Fruit fly (Drosophila melanogaster) whole organism, embryonic: ENCODE data around the gene CSN3.
A peak's percentile ranks its signal among the peaks of the same experiment; 100 is the strongest.

ENCODE experiments used
- Adf1 ChIP-seq: fragments of 200-800 bp; sonication (Bioruptor generic); IDR thresholded peaks from 2 replicates; pipeline ENCODE4 v1.3.6; 2022; ENCODE audit warnings: missing biosample characterization, missing genetic modification characterization
- Asciz ChIP-seq: fragments of 200-800 bp; sonication (Bioruptor generic); optimal IDR thresholded peaks from 2 replicates; lab custom pipeline; 2017; ENCODE audit warnings: missing biosample characterization, mild to moderate bottlenecking, missing genetic modification characterization, missing genetic modification reagents
- CG11696 ChIP-seq: fragments of 200-800 bp; sonication (Bioruptor generic); IDR thresholded peaks from 2 replicates; pipeline ENCODE4 v1.3.6; 2022; ENCODE audit warnings: missing biosample characterization, missing genetic modification characterization
- CG14710 ChIP-seq: fragments of 200-800 bp; sonication (Bioruptor generic); optimal IDR thresholded peaks from 3 replicates; lab custom pipeline; 2019; ENCODE audit warnings: missing biosample characterization, mild to moderate bottlenecking, missing genetic modification characterization, moderate library complexity
- CG15601 ChIP-seq: fragments of 200-800 bp; sonication (Bioruptor generic); optimal IDR thresholded peaks from 3 replicates; lab custom pipeline; 2019; ENCODE audit warnings: missing biosample characterization, mild to moderate bottlenecking, missing genetic modification characterization, moderate library complexity
- CG16813 ChIP-seq: fragments of 200-800 bp; sonication (Bioruptor generic); IDR thresholded peaks from 3 replicates; pipeline ENCODE4 v1.3.6; 2022; ENCODE audit warnings: missing biosample characterization, missing genetic modification characterization; ENCODE audit not compliant: partially characterized antibody
- CG17568 ChIP-seq: fragments of 200-800 bp; sonication (Bioruptor generic); optimal IDR thresholded peaks from 2 replicates; lab custom pipeline; 2018; ENCODE audit warnings: missing biosample characterization, mild to moderate bottlenecking, missing genetic modification characterization, moderate library complexity
- CG18599 ChIP-seq: fragments of 200-800 bp; sonication (Bioruptor generic); optimal IDR thresholded peaks from 3 replicates; lab custom pipeline; 2017; ENCODE audit warnings: missing biosample characterization, missing genetic modification characterization, mild to moderate bottlenecking, moderate library complexity, missing genetic modification reagents
- CG2712 ChIP-seq: fragments of 200-800 bp; optimal IDR thresholded peaks from 3 replicates; lab custom pipeline; 2019; ENCODE audit warnings: missing biosample characterization, mild to moderate bottlenecking, missing genetic modification characterization, moderate library complexity
- CG3163 ChIP-seq: fragments of 200-800 bp; sonication (Bioruptor generic); optimal IDR thresholded peaks from 3 replicates; lab custom pipeline; 2016; ENCODE audit warnings: missing biosample characterization, missing genetic modification characterization
- CG3281 ChIP-seq: fragments of 200-800 bp; sonication (Bioruptor generic); optimal IDR thresholded peaks from 3 replicates; lab custom pipeline; 2017; ENCODE audit warnings: missing biosample characterization, mild to moderate bottlenecking, missing genetic modification characterization
- CG34224 ChIP-seq: fragments of 200-800 bp; sonication (Bioruptor generic); IDR thresholded peaks from 3 replicates; pipeline ENCODE4 v1.3.6; 2022; ENCODE audit warnings: missing biosample characterization, missing genetic modification characterization; ENCODE audit not compliant: partially characterized antibody
- CG4404 ChIP-seq: fragments of 200-800 bp; sonication (Bioruptor generic); IDR thresholded peaks from 2 replicates; pipeline ENCODE4 v1.3.6; 2022; ENCODE audit warnings: missing biosample characterization, missing genetic modification characterization
- CG4707 ChIP-seq: fragments of 200-800 bp; sonication (Bioruptor generic); optimal IDR thresholded peaks from 2 replicates; lab custom pipeline; 2018; ENCODE audit warnings: missing biosample characterization, mild to moderate bottlenecking, missing genetic modification characterization, moderate library complexity
- CG6272 ChIP-seq: fragments of 200-800 bp; sonication (Bioruptor generic); IDR thresholded peaks from 2 replicates; pipeline ENCODE4 v1.3.6; 2022; ENCODE audit warnings: missing biosample characterization, missing genetic modification characterization
- CG7928 ChIP-seq: fragments of 200-800 bp; sonication (Bioruptor generic); optimal IDR thresholded peaks from 2 replicates; lab custom pipeline; 2017; ENCODE audit warnings: missing biosample characterization, mild to moderate bottlenecking, missing genetic modification characterization
- CG8290 ChIP-seq, 3 experiments: fragments of 200-800 bp; sonication (Bioruptor generic); optimal IDR thresholded peaks; 2 replicates each; lab custom pipeline; 2016 to 2019; ENCODE audit warnings: missing biosample characterization in 3 of 3, missing genetic modification characterization in 3 of 3, mild to moderate bottlenecking in 2 of 3, moderate library complexity in 1 of 3
- CG9437 ChIP-seq: fragments of 200-800 bp; sonication (Bioruptor generic); optimal IDR thresholded peaks from 2 replicates; lab custom pipeline; 2018; ENCODE audit warnings: missing biosample characterization, mild to moderate bottlenecking, missing genetic modification characterization
- CG9609 ChIP-seq: fragments of 200-800 bp; sonication (Bioruptor generic); optimal IDR thresholded peaks from 3 replicates; lab custom pipeline; 2016; ENCODE audit warnings: missing biosample characterization, missing genetic modification characterization
- Deaf1 ChIP-seq: fragments of 200-800 bp; optimal IDR thresholded peaks from 3 replicates; lab custom pipeline; 2019; ENCODE audit warnings: missing biosample characterization, mild to moderate bottlenecking, missing genetic modification characterization, moderate library complexity
- Drgx ChIP-seq: fragments of 200-800 bp; sonication (Bioruptor generic); IDR thresholded peaks from 2 replicates; pipeline ENCODE4 v1.3.6; 2022; ENCODE audit warnings: missing biosample characterization, missing genetic modification characterization
- Ets65A ChIP-seq: fragments of 200-800 bp; sonication (Bioruptor generic); peaks from one replicate; lab custom pipeline; 2016; ENCODE audit warnings: missing biosample characterization, missing genetic modification characterization
- HLH4C ChIP-seq: fragments of 200-800 bp; sonication (Bioruptor generic); IDR thresholded peaks from 3 replicates; pipeline ENCODE4 v1.3.6; 2022; ENCODE audit warnings: missing biosample characterization, missing genetic modification characterization; ENCODE audit not compliant: partially characterized antibody
- Hey ChIP-seq: fragments of 200-800 bp; sonication (Bioruptor generic); optimal IDR thresholded peaks from 3 replicates; lab custom pipeline; 2018; ENCODE audit warnings: missing biosample characterization, mild to moderate bottlenecking, missing genetic modification characterization
- Jarid2 ChIP-seq: fragments of 200-800 bp; sonication (Bioruptor generic); optimal IDR thresholded peaks from 3 replicates; lab custom pipeline; 2017; ENCODE audit warnings: mild to moderate bottlenecking, missing biosample characterization, missing genetic modification reagents, missing genetic modification characterization
- Lim3 ChIP-seq: fragments of 200-800 bp; sonication (Bioruptor generic); IDR thresholded peaks from 2 replicates; pipeline ENCODE4 v1.3.6; 2022; ENCODE audit warnings: missing biosample characterization, missing genetic modification characterization
- Meics ChIP-seq: fragments of 200-800 bp; sonication (Bioruptor generic); optimal IDR thresholded peaks from 2 replicates; lab custom pipeline; 2017; ENCODE audit warnings: missing biosample characterization, mild to moderate bottlenecking, missing genetic modification characterization
- NC2β ChIP-seq: fragments of 200-800 bp; sonication (Bioruptor generic); optimal IDR thresholded peaks from 2 replicates; lab custom pipeline; 2016; ENCODE audit warnings: missing biosample characterization, missing genetic modification characterization
- NFAT ChIP-seq: fragments of 200-800 bp; sonication (Bioruptor generic); IDR thresholded peaks from 2 replicates; pipeline ENCODE4 v1.3.6; 2022; ENCODE audit warnings: missing biosample characterization, missing genetic modification characterization
- Rfx ChIP-seq: fragments of 200-800 bp; sonication (Bioruptor generic); IDR thresholded peaks from 2 replicates; pipeline ENCODE4 v1.3.6; 2022; ENCODE audit warnings: missing biosample characterization, missing genetic modification characterization
- Side ChIP-seq: fragments of 200-800 bp; sonication (Bioruptor generic); optimal IDR thresholded peaks from 2 replicates; lab custom pipeline; 2016; ENCODE audit warnings: missing biosample characterization, missing genetic modification characterization
- ato ChIP-seq: fragments of 200-800 bp; sonication (Bioruptor generic); IDR thresholded peaks from 2 replicates; pipeline ENCODE4 v1.3.6; 2022; ENCODE audit warnings: missing biosample characterization, missing genetic modification characterization; ENCODE audit not compliant: partially characterized antibody
- az2 ChIP-seq: fragments of 200-800 bp; sonication (Bioruptor generic); optimal IDR thresholded peaks from 3 replicates; lab custom pipeline; 2016; ENCODE audit warnings: missing biosample characterization, missing genetic modification characterization
- bcd ChIP-seq: fragments of 200-800 bp; sonication (Bioruptor generic); optimal IDR thresholded peaks from 2 replicates; lab custom pipeline; 2017; ENCODE audit warnings: missing biosample characterization, mild to moderate bottlenecking, missing genetic modification characterization
- cwo ChIP-seq: fragments of 200-800 bp; sonication (Bioruptor generic); optimal IDR thresholded peaks from 3 replicates; lab custom pipeline; 2017; ENCODE audit warnings: missing biosample characterization, missing genetic modification characterization, mild to moderate bottlenecking, moderate library complexity, missing genetic modification reagents
- dm ChIP-seq: fragments of 200-800 bp; sonication (Bioruptor generic); optimal IDR thresholded peaks from 3 replicates; lab custom pipeline; 2016; ENCODE audit warnings: missing biosample characterization, missing genetic modification characterization
- ems ChIP-seq: fragments of 200-800 bp; sonication (Bioruptor generic); optimal IDR thresholded peaks from 3 replicates; lab custom pipeline; 2016; ENCODE audit warnings: missing biosample characterization, missing genetic modification characterization
- esg ChIP-seq: fragments of 200-800 bp; sonication (Bioruptor generic); conservative IDR thresholded peaks from 2 replicates; pipeline ENCODE4 v1.3.6; 2022; ENCODE audit warnings: missing biosample characterization, missing genetic modification characterization
- exex ChIP-seq: fragments of 200-800 bp; sonication (Bioruptor generic); optimal IDR thresholded peaks from 4 replicates; lab custom pipeline; 2018; ENCODE audit warnings: missing biosample characterization, mild to moderate bottlenecking, missing genetic modification characterization, moderate library complexity
- fd64A ChIP-seq: fragments of 200-800 bp; sonication (Bioruptor generic); optimal IDR thresholded peaks from 3 replicates; lab custom pipeline; 2018; ENCODE audit warnings: missing biosample characterization, mild to moderate bottlenecking, missing genetic modification characterization
- h ChIP-seq: fragments of >200 bp; optimal IDR thresholded peaks from 2 replicates; lab custom pipeline; 2017
- lola ChIP-seq, 3 experiments: fragments of >200 bp in 2 of 3; fragments of 200-800 bp in 1 of 3; sonication (Bioruptor generic) in 1 of 3; optimal IDR thresholded peaks; 2 replicates each; lab custom pipeline; 2017 to 2019; ENCODE audit warnings: missing biosample characterization in 3 of 3, missing genetic modification characterization in 3 of 3, mild to moderate bottlenecking in 1 of 3, moderate library complexity in 1 of 3
- row ChIP-seq: fragments of 200-800 bp; sonication (Bioruptor generic); IDR thresholded peaks from 3 replicates; pipeline ENCODE4 v1.3.6; 2022; ENCODE audit warnings: missing biosample characterization, missing genetic modification characterization
- sd ChIP-seq: fragments of 200-800 bp; sonication (Bioruptor generic); optimal IDR thresholded peaks from 3 replicates; lab custom pipeline; 2018; ENCODE audit warnings: missing biosample characterization, mild to moderate bottlenecking, missing genetic modification characterization, moderate library complexity
- sens ChIP-seq: fragments of 200-800 bp; sonication (Bioruptor generic); peaks from one replicate; lab custom pipeline; 2016; ENCODE audit warnings: missing biosample characterization, missing genetic modification characterization
- sim ChIP-seq: fragments of 200-800 bp; sonication (Bioruptor generic); IDR thresholded peaks from 2 replicates; pipeline ENCODE4 v1.3.6; 2022; ENCODE audit warnings: missing biosample characterization, missing genetic modification characterization
- sug ChIP-seq: fragments of 200-800 bp; optimal IDR thresholded peaks from 2 replicates; lab custom pipeline; 2019; ENCODE audit warnings: missing biosample characterization, mild to moderate bottlenecking, missing genetic modification characterization, moderate library complexity
- tap ChIP-seq: fragments of 200-800 bp; optimal IDR thresholded peaks from 3 replicates; lab custom pipeline; 2019; ENCODE audit warnings: missing biosample characterization, mild to moderate bottlenecking, missing genetic modification characterization, moderate library complexity
- tio ChIP-seq: fragments of 200-800 bp; sonication (Bioruptor generic); optimal IDR thresholded peaks from 2 replicates; lab custom pipeline; 2017; ENCODE audit warnings: missing biosample characterization, missing genetic modification characterization, inconsistent platforms
- tna ChIP-seq: fragments of 200-800 bp; sonication (Bioruptor generic); IDR thresholded peaks from 2 replicates; pipeline ENCODE4 v1.3.6; 2022; ENCODE audit warnings: missing biosample characterization, missing genetic modification characterization; ENCODE audit not compliant: partially characterized antibody
- z ChIP-seq: fragments of 200-800 bp; sonication (Bioruptor generic); IDR thresholded peaks from 3 replicates; pipeline ENCODE4 v1.3.6; 2022; ENCODE audit warnings: missing biosample characterization, missing genetic modification characterization

Gene CSN3

DNA sequence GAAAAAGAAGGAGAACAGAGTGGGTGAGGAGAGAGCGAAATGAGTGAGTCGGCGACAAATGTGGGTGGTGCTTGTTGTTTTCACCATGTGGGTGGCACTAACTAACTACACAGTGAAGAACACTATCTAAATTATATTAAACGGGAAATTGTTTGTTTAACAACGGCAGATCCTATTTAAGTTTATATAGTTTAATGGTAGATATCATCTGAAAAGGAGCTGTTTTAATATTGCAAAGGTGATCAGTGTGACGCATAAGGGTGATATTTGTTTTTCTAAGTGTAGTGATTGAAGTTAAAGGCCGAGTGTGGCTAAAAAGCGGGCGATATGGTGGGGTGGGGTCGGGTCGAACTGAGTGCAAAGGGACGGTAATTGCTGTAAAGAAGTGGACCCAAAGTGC lies 7.2 kb upstream of the CSN3 start (continued):
- TF ChIP-seq Meics (GFP tag; lab: Kevin White, UChicago) (peak; percentile 0), dm (GFP tag; lab: Kevin White, UChicago) (no peak), ato (no peak), fd64A (GFP tag; lab: Kevin White, UChicago) (no peak), sim (GFP tag; lab: Robert Waterston, UW) (no peak), tio (GFP tag; lab: Kevin White, UChicago) (no peak), CG14710 (tag; lab: Kevin White, UChicago) (no peak), lola (GFP tag; optimal IDR thresholded peaks at IDR 0.05; lab: Kevin White, UChicago) (no peak), cwo (peak; percentile 28), Hey (tag; lab: Kevin White, UChicago) (no peak), esg (GFP tag; lab: Robert Waterston, UW) (no peak), CG3281 (GFP tag; lab: Kevin White, UChicago) (no peak), CG17568 (GFP tag; lab: Kevin White, UChicago) (no peak), Ets65A (GFP tag; lab: Kevin White, UChicago) (peak; percentile 79), CG15601 (no peak), CG6272 (no peak), row (0 out of 3 replicates have a peak, but pooled peaks have one; percentile 26), CG7928 (GFP tag; lab: Kevin White, UChicago) (no peak), tna (GFP tag; lab: Robert Waterston, UW) (no peak), CG34224 (GFP tag; lab: Robert Waterston, UW) (no peak), Asciz (GFP tag; lab: Kevin White, UChicago) (no peak), HLH4C (GFP tag; lab: Robert Waterston, UW) (no peak), CG16813 (GFP tag; lab: Robert Waterston, UW) (no peak), bcd (GFP tag; lab: Kevin White, UChicago) (no peak), z (GFP tag; lab: Robert Waterston, UW) (no peak), sens (GFP tag; lab: Kevin White, UChicago) (peak; percentile 44), CG18599 (GFP tag; lab: Kevin White, UChicago) (peak; percentile 70), az2 (GFP tag; lab: Kevin White, UChicago) (no peak), Jarid2 (GFP tag; lab: Kevin White, UChicago) (no peak)
- TF ChIP-seq, all 482 proteins: peak for 17

DNA sequence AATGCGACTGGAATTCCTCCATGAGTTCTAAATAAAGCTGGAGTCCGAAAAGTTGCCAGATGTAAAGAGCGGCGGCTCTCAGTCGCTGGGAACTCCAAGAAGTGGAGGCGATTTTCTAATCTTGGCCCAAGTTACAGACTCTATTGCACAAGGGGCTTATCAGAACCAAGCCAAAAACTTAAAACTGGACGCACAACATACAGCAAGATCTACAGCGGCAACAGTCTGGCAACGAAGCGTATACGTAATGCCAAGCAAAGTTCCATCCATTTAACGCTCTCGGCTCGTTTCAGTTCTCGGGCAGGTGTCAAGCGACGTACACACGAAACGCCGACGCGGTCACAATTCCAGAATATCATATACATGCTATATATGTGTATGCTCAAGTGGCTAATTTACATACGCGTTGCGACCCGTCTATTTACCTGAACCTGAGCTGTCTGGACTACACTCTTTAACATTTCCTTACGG lies 3.5 kb downstream of the CSN3 start:
- TF ChIP-seq NC2β (GFP tag; lab: Kevin White, UChicago) (no peak), Side (GFP tag; lab: Kevin White, UChicago) (no peak), CG18599 (GFP tag; lab: Kevin White, UChicago) (peak; percentile 17), h (lab: Kevin White, UChicago) (no peak), ems (GFP tag; lab: Kevin White, UChicago) (no peak), NFAT (peak; percentile 14; the same call in 1 of the 2 replicates), sug (peak; percentile 55), CG4404 (GFP tag; lab: Robert Waterston, UW) (no peak), CG11696 (GFP tag; lab: Robert Waterston, UW) (no peak), Lim3 (GFP tag; lab: Robert Waterston, UW) (no peak), Drgx (no peak), tap (tag; lab: Kevin White, UChicago) (no peak), Rfx (GFP tag; lab: Robert Waterston, UW) (no peak; the same call in 1 of the 2 replicates), Adf1 (0 out of 2 replicates have a peak, but pooled peaks have one; percentile 4), sd (tag; lab: Kevin White, UChicago) (peak; percentile 37), CG9437 (GFP tag; lab: Kevin White, UChicago) (peak; percentile 29), exex (tag; lab: Kevin White, UChicago) (peak; percentile 66), CG4707 (no peak), Deaf1 (tag; lab: Kevin White, UChicago) (peak; percentile 70), CG2712 (tag; lab: Kevin White, UChicago) (no peak), CG8290 (GFP tag; optimal IDR thresholded peaks at IDR 0.05; lab: Kevin White, UChicago) (no peak), CG8290 (tag; optimal IDR thresholded peaks at IDR 0.05; lab: Kevin White, UChicago) (peak in 1 of 2 experiments; percentile 1), CG9609 (GFP tag; lab: Kevin White, UChicago) (no peak), CG3163 (no peak)
